Worm (Caenorhabditis elegans) whole organism, L2 larva: Measurements from ENCODE around the gene vps-45.
A peak's percentile ranks its signal among the peaks of the same experiment; 100 is the strongest.

ENCODE experiments used
- C34F6.9 ChIP-seq: fragments of 150-350 bp; optimal IDR thresholded peaks from 2 replicates; lab custom pipeline; 2014; ENCODE audit warnings: missing biosample characterization, missing genetic modification characterization
- F13H6.1 ChIP-seq: sonication (generic microtip); optimal IDR thresholded peaks from 2 replicates; lab custom pipeline; 2016; ENCODE audit warnings: missing genetic modification characterization, missing compliant biosample characterization
- R02D3.7 ChIP-seq: fragments of 150-350 bp; optimal IDR thresholded peaks from 2 replicates; lab custom pipeline; 2014; ENCODE audit warnings: missing biosample characterization, missing genetic modification characterization
- Y55F3AM.14 ChIP-seq: fragments of 200-800 bp; sonication (Bioruptor generic); optimal IDR thresholded peaks from 2 replicates; lab custom pipeline; 2018; ENCODE audit warnings: mild to moderate bottlenecking, missing genetic modification characterization, missing compliant biosample characterization
- ZK546.5 ChIP-seq: sonication (generic microtip); optimal IDR thresholded peaks from 2 replicates; lab custom pipeline; 2017; ENCODE audit warnings: missing biosample characterization, missing genetic modification characterization
- alr-1 ChIP-seq: fragments of 150-350 bp; optimal IDR thresholded peaks from 2 replicates; lab custom pipeline; 2014; ENCODE audit warnings: missing biosample characterization, missing genetic modification characterization
- aly-2 ChIP-seq: fragments of 150-350 bp; optimal IDR thresholded peaks from 2 replicates; lab custom pipeline; 2014; ENCODE audit warnings: missing biosample characterization, missing genetic modification characterization
- ama-1 ChIP-seq: fragments of 150-350 bp; optimal IDR thresholded peaks from 2 replicates; lab custom pipeline; 2018; ENCODE audit warnings: inconsistent platforms
- blmp-1 ChIP-seq: sonication (generic microtip); optimal IDR thresholded peaks from 2 replicates; lab custom pipeline; 2017; ENCODE audit warnings: missing genetic modification characterization, mild to moderate bottlenecking, missing compliant biosample characterization, antibody characterized with exemption, moderate library complexity; ENCODE audit not compliant: insufficient read depth
- ceh-16 ChIP-seq: fragments of 150-350 bp; optimal IDR thresholded peaks from 2 replicates; lab custom pipeline; 2014; ENCODE audit warnings: missing biosample characterization, missing genetic modification characterization
- ceh-82 ChIP-seq: fragments of 150-350 bp; optimal IDR thresholded peaks from 2 replicates; lab custom pipeline; 2014; ENCODE audit warnings: missing biosample characterization, missing genetic modification characterization
- crh-2 ChIP-seq: sonication (generic microtip); optimal IDR thresholded peaks from 2 replicates; lab custom pipeline; 2017; ENCODE audit warnings: missing biosample characterization, missing genetic modification characterization
- dmd-4 ChIP-seq: sonication (generic microtip); optimal IDR thresholded peaks from 2 replicates; lab custom pipeline; 2017; ENCODE audit warnings: missing biosample characterization, missing genetic modification characterization
- egl-27 ChIP-seq: sonication (generic microtip); optimal IDR thresholded peaks from 3 replicates; lab custom pipeline; 2017; ENCODE audit warnings: missing biosample characterization, missing genetic modification reagents, missing genetic modification characterization
- elt-1 ChIP-seq: fragments of 150-350 bp; optimal IDR thresholded peaks from 2 replicates; lab custom pipeline; 2014; ENCODE audit warnings: missing biosample characterization, missing genetic modification characterization
- elt-3 ChIP-seq: sonication (generic microtip); optimal IDR thresholded peaks from 2 replicates; lab custom pipeline; 2017; ENCODE audit warnings: missing biosample characterization, missing genetic modification characterization
- fos-1 ChIP-seq: fragments of 150-350 bp; optimal IDR thresholded peaks from 2 replicates; lab custom pipeline; 2014; ENCODE audit warnings: missing biosample characterization, missing genetic modification characterization
- gmeb-1 ChIP-seq: fragments of 150-350 bp; optimal IDR thresholded peaks from 2 replicates; lab custom pipeline; 2014; ENCODE audit warnings: missing biosample characterization, missing genetic modification characterization
- lin-11 ChIP-seq: fragments of 150-350 bp; sonication (generic microtip); optimal IDR thresholded peaks from 2 replicates; lab custom pipeline; 2014; ENCODE audit warnings: missing biosample characterization, missing genetic modification characterization, inconsistent platforms, mixed read lengths
- lin-13 ChIP-seq: fragments of 150-350 bp; optimal IDR thresholded peaks from 2 replicates; lab custom pipeline; 2014; ENCODE audit warnings: missing biosample characterization, missing genetic modification reagents, missing genetic modification characterization
- lin-39 ChIP-seq: fragments of 150-350 bp; optimal IDR thresholded peaks from 2 replicates; lab custom pipeline; 2014; ENCODE audit warnings: missing biosample characterization, missing genetic modification reagents, missing genetic modification characterization
- lsy-2 ChIP-seq, 2 experiments: fragments of 150-350 bp in 1 of 2; sonication (generic microtip) in 1 of 2; optimal IDR thresholded peaks; 2 replicates each; lab custom pipeline; 2014 to 2017; ENCODE audit warnings: missing biosample characterization in 2 of 2, missing genetic modification characterization in 2 of 2
- mab-5 ChIP-seq: fragments of 150-350 bp; optimal IDR thresholded peaks from 2 replicates; lab custom pipeline; 2014; ENCODE audit warnings: missing biosample characterization, missing genetic modification characterization
- mbf-1 ChIP-seq: sonication (generic microtip); optimal IDR thresholded peaks from 2 replicates; lab custom pipeline; 2017; ENCODE audit warnings: missing biosample characterization, missing genetic modification characterization
- mdl-1 ChIP-seq, 2 experiments: fragments of 150-350 bp in 1 of 2; sonication (generic microtip) in 1 of 2; optimal IDR thresholded peaks; 2 replicates each; lab custom pipeline; 2017; ENCODE audit warnings: missing biosample characterization in 2 of 2, missing genetic modification characterization in 2 of 2
- nhr-10 ChIP-seq: sonication (generic microtip); optimal IDR thresholded peaks from 2 replicates; lab custom pipeline; 2017; ENCODE audit warnings: missing biosample characterization, missing genetic modification characterization
- nhr-11 ChIP-seq: fragments of 150-350 bp; optimal IDR thresholded peaks from 2 replicates; lab custom pipeline; 2014; ENCODE audit warnings: missing biosample characterization, missing genetic modification characterization
- nhr-12 ChIP-seq: fragments of 150-350 bp; optimal IDR thresholded peaks from 2 replicates; lab custom pipeline; 2014; ENCODE audit warnings: missing biosample characterization, missing genetic modification characterization
- nhr-129 ChIP-seq: fragments of 150-350 bp; optimal IDR thresholded peaks from 2 replicates; lab custom pipeline; 2014; ENCODE audit warnings: missing biosample characterization, missing genetic modification characterization
- nhr-21 ChIP-seq: fragments of 150-350 bp; optimal IDR thresholded peaks from 2 replicates; lab custom pipeline; 2014; ENCODE audit warnings: missing biosample characterization, missing genetic modification characterization
- nhr-23 ChIP-seq: fragments of 150-350 bp; optimal IDR thresholded peaks from 2 replicates; lab custom pipeline; 2014; ENCODE audit warnings: missing biosample characterization, missing genetic modification reagents, missing genetic modification characterization
- nhr-237 ChIP-seq: fragments of 150-350 bp; optimal IDR thresholded peaks from 2 replicates; lab custom pipeline; 2014; ENCODE audit warnings: missing biosample characterization, missing genetic modification characterization
- nhr-25 ChIP-seq: fragments of 150-350 bp; sonication (generic microtip); optimal IDR thresholded peaks from 3 replicates; lab custom pipeline; 2014; ENCODE audit warnings: missing biosample characterization, missing genetic modification characterization
- nhr-6 ChIP-seq: fragments of 150-350 bp; optimal IDR thresholded peaks from 2 replicates; lab custom pipeline; 2014; ENCODE audit warnings: missing biosample characterization, missing genetic modification characterization
- nhr-77 ChIP-seq: fragments of 150-350 bp; optimal IDR thresholded peaks from 2 replicates; lab custom pipeline; 2014; ENCODE audit warnings: missing biosample characterization, missing genetic modification characterization
- peb-1 ChIP-seq: fragments of 150-350 bp; optimal IDR thresholded peaks from 2 replicates; lab custom pipeline; 2014; ENCODE audit warnings: missing biosample characterization, missing genetic modification characterization
- sem-4 ChIP-seq: fragments of 150-350 bp; optimal IDR thresholded peaks from 2 replicates; lab custom pipeline; 2014; ENCODE audit warnings: missing biosample characterization, missing genetic modification reagents, missing genetic modification characterization
- skn-1 ChIP-seq: sonication (generic microtip); optimal IDR thresholded peaks from 2 replicates; lab custom pipeline; 2017; ENCODE audit warnings: missing biosample characterization, missing genetic modification characterization
- sma-3 ChIP-seq: sonication (generic microtip); optimal IDR thresholded peaks from 2 replicates; lab custom pipeline; 2016; ENCODE audit warnings: missing genetic modification reagents, missing genetic modification characterization, missing compliant biosample characterization
- sma-9 ChIP-seq, 2 experiments: fragments of 150-350 bp in 1 of 2; sonication (generic microtip) in 1 of 2; optimal IDR thresholded peaks; 2 replicates each; lab custom pipeline; 2014 to 2016; ENCODE audit warnings: missing genetic modification characterization in 2 of 2, mild to moderate bottlenecking in 1 of 2, missing biosample characterization in 1 of 2, missing compliant biosample characterization in 1 of 2, missing genetic modification reagents in 1 of 2, moderate library complexity in 1 of 2
- snpc-4 ChIP-seq: fragments of 150-350 bp; optimal IDR thresholded peaks from 2 replicates; lab custom pipeline; 2014; ENCODE audit warnings: missing biosample characterization, missing genetic modification characterization
- unc-39 ChIP-seq: fragments of 150-350 bp; optimal IDR thresholded peaks from 2 replicates; lab custom pipeline; 2014; ENCODE audit warnings: missing biosample characterization, missing genetic modification characterization
- unc-55 ChIP-seq: fragments of 150-350 bp; sonication (generic microtip); optimal IDR thresholded peaks from 3 replicates; lab custom pipeline; 2014; ENCODE audit warnings: missing biosample characterization, missing genetic modification reagents, missing genetic modification characterization
- unc-62 ChIP-seq: fragments of 150-350 bp; optimal IDR thresholded peaks from 2 replicates; lab custom pipeline; 2014; ENCODE audit warnings: missing biosample characterization, missing genetic modification reagents, missing genetic modification characterization
- zag-1 ChIP-seq: fragments of 150-350 bp; optimal IDR thresholded peaks from 2 replicates; lab custom pipeline; 2014; ENCODE audit warnings: missing biosample characterization, missing genetic modification characterization
- ztf-1 ChIP-seq: fragments of 200-800 bp; sonication (Bioruptor generic); conservative IDR thresholded peaks from 2 replicates; pipeline ENCODE4 v1.3.6; 2022; ENCODE audit warnings: missing genetic modification characterization, missing compliant biosample characterization
- ztf-11 ChIP-seq: sonication (generic microtip); optimal IDR thresholded peaks from 2 replicates; lab custom pipeline; 2017; ENCODE audit warnings: missing biosample characterization, missing genetic modification characterization
- ztf-4 ChIP-seq: fragments of 150-350 bp; optimal IDR thresholded peaks from 2 replicates; lab custom pipeline; 2014; ENCODE audit warnings: missing biosample characterization, missing genetic modification characterization

vps-45 gene

DNA sequence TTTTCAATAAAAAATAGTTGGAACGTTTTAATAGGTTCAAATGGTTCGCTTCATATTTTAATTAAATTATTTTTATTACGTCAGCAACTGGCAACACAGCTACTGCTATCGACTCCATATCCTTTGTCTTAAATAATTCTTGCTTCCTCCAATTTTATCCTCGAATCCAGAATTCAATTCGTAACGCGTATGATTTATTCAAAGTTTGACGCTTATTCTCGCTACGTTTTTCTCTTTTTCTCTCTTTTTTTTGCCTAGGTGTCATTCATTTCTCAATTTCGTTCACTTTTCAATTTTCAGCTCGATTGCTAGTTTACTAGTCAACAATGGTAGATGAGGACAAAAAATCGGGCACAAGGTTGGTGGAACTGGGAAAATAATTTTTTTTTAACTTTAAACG, 24.2 kb downstream of the vps-45 start, which contains the start of gene arr-1:
arr-1 (plus strand) TSS at position 301 of the 400 bp plus-strand sequence.
- TF ChIP-seq unc-55 (GFP tag; lab: Kevin White, UChicago): no peak
- no peak for TF ChIP-seq lin-11 (tag; lab: Kevin White, UChicago)
- TF ChIP-seq gmeb-1 (tag; lab: Kevin White, UChicago): no peak
- no peak for TF ChIP-seq lin-39
- TF ChIP-seq nhr-11: no peak
- no peak for TF ChIP-seq ztf-1 (GFP tag; lab: Robert Waterston, UW)
- TF ChIP-seq ztf-11 (tag; lab: Kevin White, UChicago): no peak
- TF ChIP-seq elt-3 (tag; lab: Kevin White, UChicago): no peak
- TF ChIP-seq ztf-4 (tag; lab: Kevin White, UChicago): no peak
- TF ChIP-seq nhr-77: no peak
- TF ChIP-seq ZK546.5 (tag; lab: Kevin White, UChicago): no peak
- no peak for TF ChIP-seq skn-1 (tag; lab: Kevin White, UChicago)
- no peak for TF ChIP-seq nhr-237 (tag; lab: Kevin White, UChicago)
- no peak for TF ChIP-seq F13H6.1 (tag; lab: Kevin White, UChicago)
- TF ChIP-seq ceh-82 (tag; lab: Kevin White, UChicago): no peak
- TF ChIP-seq nhr-25 (tag; lab: Kevin White, UChicago): no peak
- TF ChIP-seq unc-62 (GFP tag; lab: Kevin White, UChicago): no peak
- TF ChIP-seq nhr-6 (tag; lab: Kevin White, UChicago): no peak
- no peak for TF ChIP-seq ceh-16 (tag; lab: Kevin White, UChicago)
- TF ChIP-seq, all 48 proteins: peak for 0

DNA sequence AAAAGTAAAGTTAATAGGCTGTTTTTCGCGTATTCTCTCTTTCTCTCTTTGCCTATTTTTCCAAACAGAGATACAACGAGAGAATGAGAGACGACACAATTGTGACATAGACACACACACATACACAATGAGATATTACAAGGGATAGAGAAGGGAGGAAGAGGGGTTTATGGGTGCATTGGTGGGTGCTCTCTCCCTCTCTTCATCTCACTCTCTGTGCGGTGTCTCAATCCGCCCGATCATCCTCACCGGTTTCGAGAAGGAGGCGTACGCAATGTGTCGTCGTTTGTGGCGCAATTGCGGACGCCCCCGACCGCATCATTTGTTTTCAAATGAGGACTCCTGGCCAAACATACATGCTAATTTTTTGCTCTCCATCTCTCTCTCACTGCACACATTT, 25.2 kb downstream of the vps-45 start:
- TF ChIP-seq aly-2 (peak; percentile 73), nhr-10 (tag; lab: Kevin White, UChicago) (peak; percentile 58), lsy-2 (tag; optimal IDR thresholded peaks at IDR 0.05; lab: Kevin White, UChicago) (peak; percentile 77 to 90), mab-5 (tag; lab: Kevin White, UChicago) (peak; percentile 96), zag-1 (tag; lab: Kevin White, UChicago) (peak; percentile 97), nhr-21 (tag; lab: Kevin White, UChicago) (peak; percentile 87), ceh-82 (tag; lab: Kevin White, UChicago) (no peak), ztf-11 (tag; lab: Kevin White, UChicago) (peak; percentile 44), ama-1 (lab: Kevin White, UChicago) (no peak), sem-4 (peak; percentile 94), dmd-4 (no peak), ceh-16 (tag; lab: Kevin White, UChicago) (peak; percentile 84), peb-1 (tag; lab: Kevin White, UChicago) (no peak), nhr-25 (tag; lab: Kevin White, UChicago) (peak; percentile 75), skn-1 (tag; lab: Kevin White, UChicago) (peak; percentile 54), mbf-1 (tag; lab: Kevin White, UChicago) (no peak), nhr-237 (tag; lab: Kevin White, UChicago) (no peak), ztf-1 (GFP tag; lab: Robert Waterston, UW) (no peak), nhr-6 (tag; lab: Kevin White, UChicago) (peak; percentile 93), lin-13 (GFP tag; lab: Kevin White, UChicago) (peak; percentile 91), C34F6.9 (tag; lab: Kevin White, UChicago) (peak; percentile 98), egl-27 (peak; percentile 94), nhr-11 (no peak), nhr-77 (no peak), snpc-4 (tag; lab: Kevin White, UChicago) (peak; percentile 74), alr-1 (tag; lab: Kevin White, UChicago) (no peak), lin-11 (tag; lab: Kevin White, UChicago) (peak; percentile 83), F13H6.1 (tag; lab: Kevin White, UChicago) (peak; percentile 96), crh-2 (peak; percentile 85), unc-55 (GFP tag; lab: Kevin White, UChicago) (peak; percentile 99), blmp-1 (tag; lab: Kevin White, UChicago) (peak; percentile 57), nhr-129 (tag; lab: Kevin White, UChicago) (peak; percentile 98), unc-62 (GFP tag; lab: Kevin White, UChicago) (peak; percentile 51), unc-39 (tag; lab: Kevin White, UChicago) (peak; percentile 58), R02D3.7 (tag; lab: Kevin White, UChicago) (no peak), fos-1 (peak; percentile 84), mdl-1 (tag; optimal IDR thresholded peaks at IDR 0.05; lab: Kevin White, UChicago) (peak in 1 of 2 experiments; percentile 82), Y55F3AM.14 (peak; percentile 91), elt-3 (tag; lab: Kevin White, UChicago) (no peak), ZK546.5 (tag; lab: Kevin White, UChicago) (peak; percentile 13), ztf-4 (tag; lab: Kevin White, UChicago) (peak; percentile 83), elt-1 (no peak), sma-9 (GFP tag; optimal IDR thresholded peaks at IDR 0.05; lab: Kevin White, UChicago) (peak; percentile 95), sma-9 (tag; optimal IDR thresholded peaks at IDR 0.05; lab: Kevin White, UChicago) (no peak), nhr-12 (tag; lab: Kevin White, UChicago) (no peak), sma-3 (peak; percentile 78), nhr-23 (tag; lab: Kevin White, UChicago) (no peak), lin-39 (peak; percentile 71), gmeb-1 (tag; lab: Kevin White, UChicago) (peak; percentile 64)
- TF ChIP-seq, all 48 proteins: peak for 33
